Fruit fly (Drosophila melanogaster): Measurements from ENCODE around the gene Snap24.

Gene Snap24

dm6 chr3R:9747272-9747874, 15.6 kb downstream of the Snap24 start, which contains the start of gene CG12948:
CG12948 (minus strand) TSS chr3R:9747744.
- TF ChIP-seq EcR (GFP tag; optimal IDR thresholded peaks at IDR 0.05) (peak in 1 of 2 experiments; percentile 4), Dll (optimal IDR thresholded peaks at IDR 0.05) (no peak), usp (GFP tag; optimal IDR thresholded peaks at IDR 0.05) (no peak)

- TF ChIP-seq pan (optimal IDR thresholded peaks at IDR 0.05) (no peak), Dll (optimal IDR thresholded peaks at IDR 0.05) (no peak), psq (optimal IDR thresholded peaks at IDR 0.05) (no peak), EcR (GFP tag; optimal IDR thresholded peaks at IDR 0.05) (no peak), usp (GFP tag; optimal IDR thresholded peaks at IDR 0.05) (no peak), CG8478 (optimal IDR thresholded peaks at IDR 0.05) (no peak)
Observed at dm6 chr3R:9746267-9746666, 16.7 kb downstream of the Snap24 start, which contains the start of gene CG34409. CG34409 (minus strand) TSS chr3R:9746367.

DNA sequence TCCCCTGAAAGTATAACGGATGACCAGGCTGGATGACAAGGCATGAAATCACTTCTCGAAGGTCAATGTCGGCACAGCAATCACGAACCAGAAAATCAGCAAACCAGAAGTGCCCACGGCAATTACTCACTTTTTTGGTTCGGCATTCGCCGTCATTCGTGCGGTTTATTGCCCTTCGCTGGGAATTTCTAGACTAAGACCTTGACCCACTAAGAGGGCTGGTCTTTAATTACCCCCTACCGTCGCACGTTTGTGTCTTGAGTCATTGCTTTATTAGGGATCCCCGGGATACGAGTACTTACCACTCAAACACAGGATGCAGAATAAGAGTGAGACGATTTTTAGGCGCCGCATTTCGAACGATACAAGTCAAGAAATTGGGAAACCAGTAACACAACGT, 17.5 kb downstream of the Snap24 start:
- no peak for TF ChIP-seq CG8478 (optimal IDR thresholded peaks at IDR 0.05)
- no peak for TF ChIP-seq psq (optimal IDR thresholded peaks at IDR 0.05)
- no peak for TF ChIP-seq EcR (GFP tag; optimal IDR thresholded peaks at IDR 0.05)
- no peak for TF ChIP-seq usp (GFP tag; optimal IDR thresholded peaks at IDR 0.05)
- no peak for TF ChIP-seq Dll (optimal IDR thresholded peaks at IDR 0.05)

DNA sequence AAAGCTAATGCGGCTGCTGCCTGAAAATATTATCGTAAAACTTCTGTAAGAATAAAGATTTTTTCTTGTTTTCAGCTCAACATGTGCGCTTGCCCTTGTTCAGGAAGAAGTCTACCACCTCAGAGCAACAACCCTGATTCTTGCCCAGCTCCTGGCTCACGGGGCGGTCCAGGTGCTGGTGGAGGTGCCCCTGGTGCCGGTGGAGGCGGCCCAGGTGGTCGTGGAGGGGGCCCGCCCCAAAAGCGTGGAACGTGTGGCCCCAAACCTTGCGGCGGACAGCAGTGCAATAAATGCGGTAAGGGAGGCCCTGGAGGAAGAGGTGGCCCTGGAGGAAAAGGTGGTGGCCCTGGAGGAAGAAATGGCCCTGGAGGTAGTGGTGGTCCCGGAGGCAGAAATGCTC, 19.0 kb downstream of the Snap24 start:
- no peak for TF ChIP-seq psq (optimal IDR thresholded peaks at IDR 0.05)
- TF ChIP-seq Dll (optimal IDR thresholded peaks at IDR 0.05): no peak
- TF ChIP-seq CG8478 (optimal IDR thresholded peaks at IDR 0.05): no peak
- TF ChIP-seq EcR (GFP tag; optimal IDR thresholded peaks at IDR 0.05): no peak
- TF ChIP-seq pan (optimal IDR thresholded peaks at IDR 0.05): no peak
- no peak for TF ChIP-seq usp (GFP tag; optimal IDR thresholded peaks at IDR 0.05)

dm6 chr3R:9743217-9743616, 19.7 kb downstream of the Snap24 start, which contains the start of gene CG31415:
CG31415 (plus strand) TSS chr3R:9743517.
- TF ChIP-seq pan (optimal IDR thresholded peaks at IDR 0.05): no peak
- no peak for TF ChIP-seq EcR (GFP tag; optimal IDR thresholded peaks at IDR 0.05)
- no peak for TF ChIP-seq usp (GFP tag; optimal IDR thresholded peaks at IDR 0.05)
- no peak for TF ChIP-seq psq (optimal IDR thresholded peaks at IDR 0.05)
- TF ChIP-seq Dll (optimal IDR thresholded peaks at IDR 0.05): no peak
- no peak for TF ChIP-seq CG8478 (optimal IDR thresholded peaks at IDR 0.05)

dm6 chr3R:9740713-9741112, 22.2 kb downstream of the Snap24 start, which contains the start of gene Pnn:
Pnn (plus strand) TSS chr3R:9740899.
- TF ChIP-seq psq (optimal IDR thresholded peaks at IDR 0.05) (no peak), usp (GFP tag; optimal IDR thresholded peaks at IDR 0.05) (no peak), Dll (optimal IDR thresholded peaks at IDR 0.05) (no peak), CG8478 (optimal IDR thresholded peaks at IDR 0.05) (no peak), EcR (GFP tag; optimal IDR thresholded peaks at IDR 0.05) (no peak), pan (optimal IDR thresholded peaks at IDR 0.05) (no peak)

- TF ChIP-seq psq (optimal IDR thresholded peaks at IDR 0.05): no peak
- no peak for TF ChIP-seq CG8478 (optimal IDR thresholded peaks at IDR 0.05)
- no peak for TF ChIP-seq EcR (GFP tag; optimal IDR thresholded peaks at IDR 0.05)
- no peak for TF ChIP-seq Dll (optimal IDR thresholded peaks at IDR 0.05)
- no peak for TF ChIP-seq usp (GFP tag; optimal IDR thresholded peaks at IDR 0.05)
- TF ChIP-seq pan (optimal IDR thresholded peaks at IDR 0.05): no peak
Observed at dm6 chr3R:9739793-9740192, 23.2 kb downstream of the Snap24 start, which contains the start of gene side-VII. side-VII (minus strand) TSS chr3R:9739979.

DNA sequence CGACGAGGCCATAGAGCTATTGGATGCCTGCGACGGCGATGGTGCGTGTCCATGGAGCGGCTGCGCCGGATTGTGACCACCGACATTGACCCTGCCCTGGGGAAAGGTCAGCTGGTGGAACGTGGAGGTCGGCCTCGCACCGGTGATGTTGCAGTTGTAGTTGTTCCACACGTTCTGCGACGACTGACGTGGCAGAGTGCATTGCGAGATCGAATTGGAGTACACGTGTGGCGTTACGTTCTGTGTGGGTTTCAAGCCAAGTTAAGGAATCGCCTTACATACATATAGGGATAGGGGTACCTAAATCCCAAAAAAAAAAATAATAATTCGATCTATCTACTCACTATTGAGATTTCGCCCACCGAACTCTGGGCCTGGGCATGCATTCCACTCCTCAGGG, 27.8 kb downstream of the Snap24 start:
- TF ChIP-seq pan (optimal IDR thresholded peaks at IDR 0.05) (no peak), EcR (GFP tag; optimal IDR thresholded peaks at IDR 0.05) (no peak), psq (optimal IDR thresholded peaks at IDR 0.05) (no peak), usp (GFP tag; optimal IDR thresholded peaks at IDR 0.05) (no peak), CG8478 (optimal IDR thresholded peaks at IDR 0.05) (no peak), Dll (optimal IDR thresholded peaks at IDR 0.05) (no peak)

- no peak for TF ChIP-seq CG8478 (optimal IDR thresholded peaks at IDR 0.05)
- TF ChIP-seq psq (optimal IDR thresholded peaks at IDR 0.05): no peak
- no peak for TF ChIP-seq pan (optimal IDR thresholded peaks at IDR 0.05)
- no peak for TF ChIP-seq EcR (GFP tag; optimal IDR thresholded peaks at IDR 0.05)
- TF ChIP-seq usp (GFP tag; optimal IDR thresholded peaks at IDR 0.05): no peak
- TF ChIP-seq Dll (optimal IDR thresholded peaks at IDR 0.05): no peak
Observed at dm6 chr3R:9733150-9733549, 29.8 kb downstream of the Snap24 start, which contains the start of gene alphaTub85E. alphaTub85E (minus strand) TSS chr3R:9733250.

- TF ChIP-seq CG8478 (optimal IDR thresholded peaks at IDR 0.05) (no peak), pan (optimal IDR thresholded peaks at IDR 0.05) (no peak), EcR (GFP tag; optimal IDR thresholded peaks at IDR 0.05) (no peak), psq (optimal IDR thresholded peaks at IDR 0.05) (no peak), usp (GFP tag; optimal IDR thresholded peaks at IDR 0.05) (no peak), Dll (optimal IDR thresholded peaks at IDR 0.05) (no peak)
Observed at dm6 chr3R:9730784-9731183, 32.2 kb downstream of the Snap24 start, which contains the start of gene FoxP. FoxP (minus strand) TSS chr3R:9730872.

dm6 chr3R:9725121-9725956, 37.6 kb downstream of the Snap24 start, which contains the start of gene hyd:
hyd (minus strand) TSS chr3R:9725615.
- TF ChIP-seq Dll (optimal IDR thresholded peaks at IDR 0.05) (no peak), CG8478 (optimal IDR thresholded peaks at IDR 0.05) (peak; percentile 21), usp (GFP tag; optimal IDR thresholded peaks at IDR 0.05) (no peak), EcR (GFP tag; optimal IDR thresholded peaks at IDR 0.05) (no peak), pan (optimal IDR thresholded peaks at IDR 0.05) (no peak)

All from whole organism.